Fruit fly (Drosophila melanogaster): ENCODE results near the gene CG31954.

Gene CG31954

DNA sequence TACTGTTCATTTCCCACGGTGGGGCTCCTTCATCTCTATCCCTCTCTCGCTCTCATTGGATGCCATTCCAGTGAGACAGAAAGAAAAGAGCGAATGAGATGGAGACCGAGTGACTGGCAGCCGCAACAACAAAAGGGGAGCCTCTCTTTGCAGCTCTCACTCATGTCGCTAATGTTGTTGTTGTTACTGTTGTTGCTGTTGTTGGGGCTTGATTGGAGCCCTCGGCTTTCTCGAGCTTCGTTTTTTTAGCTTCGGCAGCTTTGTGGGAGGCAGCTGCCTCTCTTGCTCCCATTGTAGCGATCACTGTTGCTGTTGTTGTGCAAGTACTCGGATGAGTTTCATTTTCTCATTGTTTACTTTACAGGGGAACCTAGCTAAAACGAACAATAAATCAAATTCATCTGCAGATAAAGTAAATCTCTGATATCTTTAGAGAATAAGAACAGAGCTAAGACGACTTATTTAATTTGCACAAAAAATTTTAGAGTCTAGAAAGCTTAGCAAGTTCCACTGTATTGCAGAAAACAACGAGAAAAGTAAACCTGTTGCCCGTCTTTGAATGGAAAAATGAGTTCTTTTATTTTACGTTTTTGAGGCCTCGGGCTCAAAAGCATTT lies 24.4 kb upstream of the CG31954 start (continued):
- TF ChIP-seq HLH3B (GFP tag; IDR thresholded peaks at IDR 0.05) (peak; percentile 66), D (optimal IDR thresholded peaks at IDR 0.05) (no peak), D (GFP tag; optimal IDR thresholded peaks at IDR 0.05) (peak; percentile 29), CG16813 (GFP tag; IDR thresholded peaks at IDR 0.05; ENCODE audit: partially characterized antibody) (no peak), wdn (GFP tag; IDR thresholded peaks at IDR 0.05) (no peak), PHDP (tag; optimal IDR thresholded peaks at IDR 0.05) (peak; percentile 65), CkIIα-i1 (GFP tag; IDR thresholded peaks at IDR 0.05) (no peak), CG15514 (GFP tag; optimal IDR thresholded peaks at IDR 0.05) (no peak), ro (GFP tag; IDR thresholded peaks at IDR 0.05) (no peak), unpg (GFP tag; optimal IDR thresholded peaks at IDR 0.05) (peak; percentile 69), Fer1 (GFP tag; optimal IDR thresholded peaks at IDR 0.05) (no peak), NC2β (GFP tag; optimal IDR thresholded peaks at IDR 0.05) (no peak), prd (optimal IDR thresholded peaks at IDR 0.05) (no peak), prd (GFP tag; IDR thresholded peaks at IDR 0.05) (peak; percentile 77), lbe (GFP tag; optimal IDR thresholded peaks at IDR 0.05) (peak; percentile 55), Optix (GFP tag; IDR thresholded peaks at IDR 0.05) (0 out of 3 replicates have a peak, but pooled peaks have one; percentile 7), CG2129 (GFP tag; IDR thresholded peaks at IDR 0.05; ENCODE audit: partially characterized antibody) (no peak), run (tag; optimal IDR thresholded peaks at IDR 0.05) (no peak), fd64A (GFP tag; optimal IDR thresholded peaks at IDR 0.05) (no peak), row (GFP tag; IDR thresholded peaks at IDR 0.05) (peak; percentile 65), Camta (GFP tag; optimal IDR thresholded peaks at IDR 0.05) (peak; percentile 49), CG30431 (GFP tag; optimal IDR thresholded peaks at IDR 0.05) (peak; percentile 11), Rx (GFP tag; IDR thresholded peaks at IDR 0.05) (peak; percentile 45; the same call in 1 of the 2 replicates), CG6654 (GFP tag; optimal IDR thresholded peaks at IDR 0.05) (no peak), CG42726 (GFP tag; IDR thresholded peaks at IDR 0.05; ENCODE audit: partially characterized antibody) (no peak), Ptx1 (GFP tag; IDR thresholded peaks at IDR 0.05) (peak; percentile 71), Atf3 (GFP tag; optimal IDR thresholded peaks at IDR 0.05) (no peak), gem (tag; optimal IDR thresholded peaks at IDR 0.05) (peak; percentile 74), CG13424 (tag; optimal IDR thresholded peaks at IDR 0.05) (peak; percentile 63), CTCF (GFP tag; optimal IDR thresholded peaks at IDR 0.05) (no peak), CG11247 (GFP tag; IDR thresholded peaks at IDR 0.05) (no peak), en (GFP tag; optimal IDR thresholded peaks at IDR 0.05) (peak; percentile 4), CG17568 (GFP tag; optimal IDR thresholded peaks at IDR 0.05) (peak; percentile 13), Max (GFP tag; optimal IDR thresholded peaks at IDR 0.05) (no peak), Scr (GFP tag; IDR thresholded peaks at IDR 0.05; ENCODE audit: partially characterized antibody) (no peak), CG7928 (GFP tag; optimal IDR thresholded peaks at IDR 0.05) (no peak), CG14014 (GFP tag; IDR thresholded peaks at IDR 0.05) (no peak; the same call in 1 of the 2 replicates), Awh (GFP tag; IDR thresholded peaks at IDR 0.05) (peak; percentile 59; the same call in 1 of the 2 replicates), CG2120 (GFP tag; optimal IDR thresholded peaks at IDR 0.05) (peak; percentile 44), luna (GFP tag; optimal IDR thresholded peaks at IDR 0.05) (peak; percentile 27), bcd (GFP tag; optimal IDR thresholded peaks at IDR 0.05) (peak; percentile 3), Bgb (GFP tag; IDR thresholded peaks at IDR 0.05; ENCODE audit: partially characterized antibody) (no peak), CG4404 (GFP tag; IDR thresholded peaks at IDR 0.05) (no peak), Drgx (GFP tag; IDR thresholded peaks at IDR 0.05) (peak; percentile 85), insv (GFP tag; optimal IDR thresholded peaks at IDR 0.05) (no peak), D19B (GFP tag; optimal IDR thresholded peaks at IDR 0.05) (no peak), amos (GFP tag; IDR thresholded peaks at IDR 0.05; ENCODE audit: partially characterized antibody) (no peak), CG17829 (tag; optimal IDR thresholded peaks at IDR 0.05) (peak; percentile 45), Gug (GFP tag; IDR thresholded peaks at IDR 0.05) (0 out of 4 replicates have a peak, but pooled peaks have one; percentile 22), CG7987 (GFP tag; optimal IDR thresholded peaks at IDR 0.05) (no peak), Hr78 (GFP tag; optimal IDR thresholded peaks at IDR 0.05) (no peak)
